Fruit fly (Drosophila melanogaster): ENCODE data around the gene CG8813.

CG8813 gene

DNA sequence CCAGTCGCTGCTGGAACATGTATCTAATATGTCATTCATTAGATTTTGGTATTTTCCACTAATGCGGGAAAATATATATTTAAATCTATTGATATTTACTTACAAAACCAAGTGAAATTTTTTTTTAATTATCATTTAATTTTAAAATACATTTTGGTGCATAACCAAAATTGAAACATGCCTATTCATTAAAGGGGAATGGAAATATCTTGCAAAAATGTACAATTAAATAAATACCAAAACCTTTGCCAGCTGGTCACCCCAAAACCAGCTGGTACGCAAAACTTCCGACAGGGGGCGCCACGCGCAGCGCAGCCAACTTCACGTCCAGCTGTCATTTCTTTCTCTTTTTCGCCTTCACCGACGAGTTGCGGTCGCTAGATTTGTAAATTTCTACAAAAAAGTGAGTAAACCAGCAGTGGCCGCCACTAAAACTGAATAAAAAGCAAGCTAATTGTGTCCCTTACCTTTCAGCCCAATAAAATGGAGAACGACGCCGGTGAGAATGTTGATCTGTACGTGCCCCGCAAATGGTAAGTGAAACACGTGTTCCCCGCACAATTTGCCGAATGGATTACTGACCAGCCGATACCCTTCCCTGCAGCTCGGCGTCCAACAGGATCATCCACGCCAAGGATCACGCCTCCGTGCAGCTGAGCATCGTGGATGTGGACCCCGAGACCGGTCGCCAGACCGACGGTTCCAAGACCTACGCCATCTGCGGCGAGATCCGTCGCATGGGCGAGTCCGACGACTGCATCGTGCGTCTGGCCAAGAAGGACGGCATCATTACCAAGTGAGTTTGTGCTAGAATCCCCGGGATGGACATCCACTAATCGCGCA is 13.5 kb upstream of the CG8813 start, which contains the start of the genes CG3104 and RpS21 (continued):
- peak; percentile 29 for TF ChIP-seq Bgb (GFP tag; IDR thresholded peaks at IDR 0.05; ENCODE audit: partially characterized antibody)
- peak; percentile 46 for TF ChIP-seq CG2202 (tag; optimal IDR thresholded peaks at IDR 0.05)
- TF ChIP-seq pzg (GFP tag; optimal IDR thresholded peaks at IDR 0.05): peak; percentile 90
- TF ChIP-seq CG7271 (tag; optimal IDR thresholded peaks at IDR 0.05): peak; percentile 47
- peak; percentile 85 for TF ChIP-seq Usf (GFP tag; optimal IDR thresholded peaks at IDR 0.05)
- TF ChIP-seq ase (GFP tag; IDR thresholded peaks at IDR 0.05): peak; percentile 92
- TF ChIP-seq Sry-β (GFP tag; optimal IDR thresholded peaks at IDR 0.05): peak; percentile 30
- peak; percentile 78 for TF ChIP-seq CG8765 (GFP tag; IDR thresholded peaks at IDR 0.05)
- TF ChIP-seq CG9932 (GFP tag; IDR thresholded peaks at IDR 0.05): peak; percentile 93
- TF ChIP-seq ssp (GFP tag; IDR thresholded peaks at IDR 0.05): peak; percentile 81
- no peak for TF ChIP-seq jigr1 (GFP tag; IDR thresholded peaks at IDR 0.05)
- TF ChIP-seq Hey (tag; optimal IDR thresholded peaks at IDR 0.05): peak; percentile 79
- peak; percentile 84 for TF ChIP-seq CG13296 (GFP tag; optimal IDR thresholded peaks at IDR 0.05)
- no peak for TF ChIP-seq ato (GFP tag; IDR thresholded peaks at IDR 0.05; ENCODE audit: partially characterized antibody)
- TF ChIP-seq nerfin-2 (GFP tag; IDR thresholded peaks at IDR 0.05; ENCODE audit: partially characterized antibody): no peak
- TF ChIP-seq lbe (GFP tag; optimal IDR thresholded peaks at IDR 0.05): peak; percentile 58
- no peak for TF ChIP-seq pan (optimal IDR thresholded peaks at IDR 0.05)
- peak in 1 of 2 experiments; percentile 85 for TF ChIP-seq pan (GFP tag; optimal IDR thresholded peaks at IDR 0.05 in 1 of 2, IDR thresholded peaks at IDR 0.05 in 1 of 2)
- TF ChIP-seq dmrt11E (tag; optimal IDR thresholded peaks at IDR 0.05): peak; percentile 65
- peak; percentile 38 for TF ChIP-seq CG12769 (tag; optimal IDR thresholded peaks at IDR 0.05)
- TF ChIP-seq esg (GFP tag; conservative IDR thresholded peaks at IDR 0.05): peak; percentile 29; the same call in 1 of the 2 replicates
- peak; percentile 15 for TF ChIP-seq oc (tag; optimal IDR thresholded peaks at IDR 0.05)
- TF ChIP-seq CG12659 (GFP tag; optimal IDR thresholded peaks at IDR 0.05): peak; percentile 96
- TF ChIP-seq grn (GFP tag; optimal IDR thresholded peaks at IDR 0.05): peak; percentile 66
- TF ChIP-seq tgo (GFP tag; IDR thresholded peaks at IDR 0.05): peak; percentile 80
- TF ChIP-seq scrt (GFP tag; optimal IDR thresholded peaks at IDR 0.05): peak; percentile 83
- peak; percentile 52 to 73 for TF ChIP-seq chif (GFP tag; optimal IDR thresholded peaks at IDR 0.05)
- peak; percentile 56 for TF ChIP-seq BEAF-32 (GFP tag; optimal IDR thresholded peaks at IDR 0.05)
- peak; percentile 26 for TF ChIP-seq Abd-B (GFP tag; optimal IDR thresholded peaks at IDR 0.05)
- no peak for TF ChIP-seq Lpt (GFP tag; optimal IDR thresholded peaks at IDR 0.05)
- TF ChIP-seq CG30403 (GFP tag; optimal IDR thresholded peaks at IDR 0.05): peak; percentile 85
- TF ChIP-seq slbo (GFP tag; IDR thresholded peaks at IDR 0.05): peak; percentile 97
- TF ChIP-seq trh (GFP tag; optimal IDR thresholded peaks at IDR 0.05): peak; percentile 65
- no peak for TF ChIP-seq chinmo (GFP tag; IDR thresholded peaks at IDR 0.05; ENCODE audit: partially characterized antibody)
- TF ChIP-seq mam (GFP tag; optimal IDR thresholded peaks at IDR 0.05): peak; percentile 86
- peak; percentile 80; the same call in 1 of the 2 replicates for TF ChIP-seq toy (GFP tag; IDR thresholded peaks at IDR 0.05)
- TF ChIP-seq bowl (GFP tag; IDR thresholded peaks at IDR 0.05): peak; percentile 72; the same call in 1 of the 2 replicates
- peak; percentile 69 for TF ChIP-seq pnt (GFP tag; optimal IDR thresholded peaks at IDR 0.05)
- TF ChIP-seq br (optimal IDR thresholded peaks at IDR 0.05): no peak
- TF ChIP-seq Bteb2 (GFP tag; optimal IDR thresholded peaks at IDR 0.05): peak; percentile 75
- TF ChIP-seq CG33557 (GFP tag; optimal IDR thresholded peaks at IDR 0.05): peak; percentile 73
- TF ChIP-seq Mad (GFP tag; optimal IDR thresholded peaks at IDR 0.05): peak; percentile 87
- peak; percentile 78 for TF ChIP-seq twi (tag; optimal IDR thresholded peaks at IDR 0.05)
- no peak; the same call in 2 of the 3 replicates for TF ChIP-seq CG34224 (GFP tag; IDR thresholded peaks at IDR 0.05; ENCODE audit: partially characterized antibody)
- peak; percentile 96 for TF ChIP-seq ci (GFP tag; IDR thresholded peaks at IDR 0.05)
- 0 out of 2 replicates have a peak, but pooled peaks have one; percentile 33 for TF ChIP-seq Lim3 (GFP tag; IDR thresholded peaks at IDR 0.05)
- TF ChIP-seq Ravus (GFP tag; IDR thresholded peaks at IDR 0.05): peak; percentile 54
- peak; percentile 78 for TF ChIP-seq Nf-YC (tag; optimal IDR thresholded peaks at IDR 0.05)
- no peak for TF ChIP-seq z (GFP tag; IDR thresholded peaks at IDR 0.05)
